Worm (Caenorhabditis elegans) whole organism, late embryonic: Measurements from ENCODE around the gene dhhc-10.

Experiments
- C08G9.2 ChIP-seq: sonication (generic microtip); optimal IDR thresholded peaks from 2 replicates; lab custom pipeline; 2016; ENCODE audit warnings: mild to moderate bottlenecking, missing genetic modification characterization, moderate library complexity, missing compliant biosample characterization
- C38D4.7 ChIP-seq: fragments of 200-800 bp; sonication (Bioruptor generic); optimal IDR thresholded peaks from 2 replicates; lab custom pipeline; 2018; ENCODE audit warnings: mild to moderate bottlenecking, missing genetic modification characterization, moderate library complexity, missing compliant biosample characterization
- F13H6.1 ChIP-seq: sonication (generic microtip); optimal IDR thresholded peaks from 2 replicates; lab custom pipeline; 2016; ENCODE audit warnings: missing genetic modification characterization, missing compliant biosample characterization
- K02D7.2 ChIP-seq: sonication (generic microtip); optimal IDR thresholded peaks from 2 replicates; lab custom pipeline; 2017; ENCODE audit warnings: mild to moderate bottlenecking, missing genetic modification characterization, missing compliant biosample characterization
- K09A11.1 ChIP-seq: sonication (generic microtip); optimal IDR thresholded peaks from 2 replicates; lab custom pipeline; 2017; ENCODE audit warnings: antibody characterized with exemption, mild to moderate bottlenecking, missing genetic modification characterization, missing compliant biosample characterization; ENCODE audit not compliant: insufficient read depth
- ahr-1 ChIP-seq: sonication (generic microtip); optimal IDR thresholded peaks from 2 replicates; lab custom pipeline; 2016; ENCODE audit warnings: missing genetic modification characterization, missing compliant biosample characterization
- ama-1 ChIP-seq: fragments of 150-350 bp; optimal IDR thresholded peaks from 2 replicates; lab custom pipeline; 2014
- ceh-14 ChIP-seq: sonication (generic microtip); optimal IDR thresholded peaks from 2 replicates; lab custom pipeline; 2016; ENCODE audit warnings: missing genotype, missing genetic modification characterization, missing compliant biosample characterization
- ceh-18 ChIP-seq: sonication (generic microtip); optimal IDR thresholded peaks from 2 replicates; lab custom pipeline; 2016; ENCODE audit warnings: missing genetic modification characterization, missing compliant biosample characterization
- ceh-19 ChIP-seq: fragments of 200-800 bp; sonication (Bioruptor generic); optimal IDR thresholded peaks from 2 replicates; lab custom pipeline; 2018; ENCODE audit warnings: mild to moderate bottlenecking, missing genetic modification characterization, missing compliant biosample characterization
- ceh-22 ChIP-seq: sonication (generic microtip); optimal IDR thresholded peaks from 2 replicates; lab custom pipeline; 2017; ENCODE audit warnings: missing biosample characterization, missing genetic modification characterization
- ceh-24 ChIP-seq: sonication (generic microtip); optimal IDR thresholded peaks from 2 replicates; lab custom pipeline; 2016; ENCODE audit warnings: mild to moderate bottlenecking, missing genetic modification characterization, missing compliant biosample characterization
- ceh-30 ChIP-seq: fragments of 150-350 bp; optimal IDR thresholded peaks from 2 replicates; lab custom pipeline; 2014; ENCODE audit warnings: missing biosample characterization, missing genetic modification characterization
- ceh-6 ChIP-seq: fragments of 200-800 bp; sonication (Bioruptor generic); optimal IDR thresholded peaks from 2 replicates; lab custom pipeline; 2018; ENCODE audit warnings: mild to moderate bottlenecking, missing genetic modification characterization, missing compliant biosample characterization
- che-1 ChIP-seq: sonication (generic microtip); optimal IDR thresholded peaks from 2 replicates; lab custom pipeline; 2016; ENCODE audit warnings: mild to moderate bottlenecking, missing genetic modification characterization, missing compliant biosample characterization
- dve-1 ChIP-seq: sonication (generic microtip); optimal IDR thresholded peaks from 2 replicates; lab custom pipeline; 2017; ENCODE audit warnings: antibody characterized with exemption, mild to moderate bottlenecking, missing genetic modification characterization, missing compliant biosample characterization
- elt-4 ChIP-seq: sonication (generic microtip); optimal IDR thresholded peaks from 2 replicates; lab custom pipeline; 2016; ENCODE audit warnings: missing genetic modification characterization, missing compliant biosample characterization
- eyg-1 ChIP-seq: sonication (generic microtip); optimal IDR thresholded peaks from 2 replicates; lab custom pipeline; 2016; ENCODE audit warnings: missing genotype, missing genetic modification characterization, missing compliant biosample characterization
- fax-1 ChIP-seq: sonication (generic microtip); optimal IDR thresholded peaks from 2 replicates; lab custom pipeline; 2016; ENCODE audit warnings: missing genotype, missing genetic modification characterization, missing compliant biosample characterization
- fkh-6 ChIP-seq: sonication (generic microtip); optimal IDR thresholded peaks from 2 replicates; lab custom pipeline; 2016; ENCODE audit warnings: missing genetic modification characterization, missing compliant biosample characterization
- hlh-15 ChIP-seq: sonication (generic microtip); optimal IDR thresholded peaks from 2 replicates; lab custom pipeline; 2016; ENCODE audit warnings: missing genetic modification characterization, missing compliant biosample characterization
- hlh-30 ChIP-seq: sonication (generic microtip); optimal IDR thresholded peaks from 2 replicates; lab custom pipeline; 2017; ENCODE audit warnings: antibody characterized with exemption, missing genetic modification characterization, missing compliant biosample characterization; ENCODE audit not compliant: insufficient read depth
- hlh-6 ChIP-seq: sonication (generic microtip); optimal IDR thresholded peaks from 2 replicates; lab custom pipeline; 2016; ENCODE audit warnings: missing genotype, missing genetic modification characterization, missing compliant biosample characterization
- hlh-8 ChIP-seq: sonication (generic microtip); optimal IDR thresholded peaks from 2 replicates; lab custom pipeline; 2016; ENCODE audit warnings: missing genotype, missing genetic modification characterization, missing compliant biosample characterization
- lim-6 ChIP-seq: sonication (generic microtip); optimal IDR thresholded peaks from 2 replicates; lab custom pipeline; 2016; ENCODE audit warnings: missing genetic modification characterization, missing compliant biosample characterization
- madf-2 ChIP-seq: sonication (generic microtip); optimal IDR thresholded peaks from 2 replicates; lab custom pipeline; 2017; ENCODE audit warnings: missing genetic modification characterization, missing compliant biosample characterization
- mec-3 ChIP-seq: sonication (generic microtip); optimal IDR thresholded peaks from 2 replicates; lab custom pipeline; 2016; ENCODE audit warnings: borderline replicate concordance, missing genetic modification characterization, missing compliant biosample characterization
- nfya-1 ChIP-seq: sonication (generic microtip); optimal IDR thresholded peaks from 2 replicates; lab custom pipeline; 2017; ENCODE audit warnings: missing genetic modification characterization, mild to moderate bottlenecking, missing compliant biosample characterization, antibody characterized with exemption, moderate library complexity
- nhr-11 ChIP-seq: fragments of 150-350 bp; optimal IDR thresholded peaks from 2 replicates; lab custom pipeline; 2014; ENCODE audit warnings: missing biosample characterization, missing genetic modification characterization
- nhr-232 ChIP-seq: sonication (generic microtip); optimal IDR thresholded peaks from 2 replicates; lab custom pipeline; 2016; ENCODE audit warnings: missing genetic modification characterization, missing compliant biosample characterization
- npax-4 ChIP-seq: sonication (generic microtip); optimal IDR thresholded peaks from 2 replicates; lab custom pipeline; 2016; ENCODE audit warnings: missing genetic modification characterization, missing compliant biosample characterization
- pat-9 ChIP-seq: fragments of 200-800 bp; sonication (Bioruptor generic); optimal IDR thresholded peaks from 2 replicates; lab custom pipeline; 2018; ENCODE audit warnings: mild to moderate bottlenecking, missing genetic modification characterization, moderate library complexity, missing compliant biosample characterization
- pax-1 ChIP-seq: fragments of 150-350 bp; optimal IDR thresholded peaks from 2 replicates; lab custom pipeline; 2014; ENCODE audit warnings: missing biosample characterization, missing genetic modification characterization
- pha-2 ChIP-seq: sonication (generic microtip); optimal IDR thresholded peaks from 2 replicates; lab custom pipeline; 2017; ENCODE audit warnings: mild to moderate bottlenecking, missing genetic modification characterization, missing compliant biosample characterization
- pha-4 ChIP-seq: fragments of 150-350 bp; optimal IDR thresholded peaks from 2 replicates; lab custom pipeline; 2018; ENCODE audit warnings: missing biosample characterization, missing genetic modification reagents, missing genetic modification characterization
- pqm-1 ChIP-seq: sonication (generic microtip); optimal IDR thresholded peaks from 2 replicates; lab custom pipeline; 2016; ENCODE audit warnings: missing genetic modification characterization, missing compliant biosample characterization
- pros-1 ChIP-seq: fragments of 150-350 bp; optimal IDR thresholded peaks from 2 replicates; lab custom pipeline; 2014; ENCODE audit warnings: missing biosample characterization, missing genetic modification reagents, missing genetic modification characterization
- ref-2 ChIP-seq: sonication (generic microtip); optimal IDR thresholded peaks from 2 replicates; lab custom pipeline; 2016; ENCODE audit warnings: missing genetic modification characterization, missing compliant biosample characterization
- rnt-1 ChIP-seq: sonication (generic microtip); optimal IDR thresholded peaks from 2 replicates; lab custom pipeline; 2016; ENCODE audit warnings: missing genetic modification characterization, missing compliant biosample characterization
- sox-2 ChIP-seq: fragments of 200-800 bp; sonication (Bioruptor generic); IDR thresholded peaks from 2 replicates; pipeline ENCODE4 v1.3.6; 2022; ENCODE audit warnings: missing genetic modification reagents, missing genetic modification characterization, missing compliant biosample characterization
- sox-4 ChIP-seq: sonication (generic microtip); optimal IDR thresholded peaks from 2 replicates; lab custom pipeline; 2017; ENCODE audit warnings: mild to moderate bottlenecking, missing genetic modification characterization, inconsistent platforms, missing compliant biosample characterization
- syd-9 ChIP-seq: sonication (generic microtip); optimal IDR thresholded peaks from 2 replicates; lab custom pipeline; 2016; ENCODE audit warnings: mild to moderate bottlenecking, missing genetic modification characterization, moderate library complexity, missing compliant biosample characterization
- tbx-7 ChIP-seq: sonication (generic microtip); optimal IDR thresholded peaks from 2 replicates; lab custom pipeline; 2016; ENCODE audit warnings: missing genotype, missing genetic modification characterization, missing compliant biosample characterization
- ttx-3 ChIP-seq: sonication (generic microtip); optimal IDR thresholded peaks from 2 replicates; lab custom pipeline; 2016; ENCODE audit warnings: missing genetic modification reagents, missing genetic modification characterization, missing compliant biosample characterization
- unc-3 ChIP-seq, 2 experiments: fragments of 200-800 bp in 1 of 2; sonication (Bioruptor generic) in 1 of 2; sonication (generic microtip) in 1 of 2; conservative IDR thresholded peaks in 1 of 2; optimal IDR thresholded peaks in 1 of 2; 2 replicates each; pipeline versions ENCODE4 v1.3.6 to Lab custom; 2016 to 2022; ENCODE audit warnings: missing compliant biosample characterization in 2 of 2, missing genetic modification characterization in 2 of 2, missing genetic modification reagents in 1 of 2
- unc-42 ChIP-seq: sonication (generic microtip); optimal IDR thresholded peaks from 2 replicates; lab custom pipeline; 2016; ENCODE audit warnings: missing genotype, missing genetic modification characterization, missing compliant biosample characterization
- unc-86 ChIP-seq: sonication (generic microtip); optimal IDR thresholded peaks from 2 replicates; lab custom pipeline; 2016; ENCODE audit warnings: missing genetic modification characterization, missing compliant biosample characterization

dhhc-10 gene

ce11 chrX:4704877-4705276 lies 2.1 kb upstream of the dhhc-10 start, which contains the start of gene aqp-8:
TSS of gene aqp-8 (minus strand) at chrX:4704977.
- TF ChIP-seq hlh-30 (no peak), unc-42 (tag; lab: Kevin White, UChicago) (no peak), syd-9 (tag; lab: Kevin White, UChicago) (no peak)

- no peak for TF ChIP-seq F13H6.1 (tag; lab: Kevin White, UChicago)
- no peak for TF ChIP-seq hlh-30
- TF ChIP-seq hlh-8 (tag; lab: Kevin White, UChicago), result no peak
- TF ChIP-seq fkh-6 (tag; lab: Kevin White, UChicago), result no peak
- TF ChIP-seq K02D7.2 (tag; lab: Kevin White, UChicago), result no peak
- no peak for TF ChIP-seq tbx-7 (tag; lab: Kevin White, UChicago)
- no peak for TF ChIP-seq ceh-6 (GFP tag; lab: Kevin White, UChicago)
- TF ChIP-seq ref-2 (tag; lab: Kevin White, UChicago), result no peak
- TF ChIP-seq che-1, result no peak
- no peak for TF ChIP-seq unc-86 (tag; lab: Kevin White, UChicago)
- no peak for TF ChIP-seq eyg-1
- no peak for TF ChIP-seq nfya-1 (tag; lab: Kevin White, UChicago)
- no peak for TF ChIP-seq K09A11.1 (tag; lab: Kevin White, UChicago)
- no peak for TF ChIP-seq ceh-14 (tag; lab: Kevin White, UChicago)
Observed at ce11 chrX:4705666-4706065, 1.3 kb upstream of the dhhc-10 start.

- TF ChIP-seq eyg-1 (peak; percentile 35), nhr-11 (tag; lab: Kevin White, UChicago) (no peak), ref-2 (tag; lab: Kevin White, UChicago) (peak; percentile 87), sox-4 (tag; lab: Kevin White, UChicago) (no peak), mec-3 (tag; lab: Kevin White, UChicago) (no peak), ama-1 (lab: Kevin White, UChicago) (no peak), ttx-3 (tag; lab: Kevin White, UChicago) (no peak), unc-86 (tag; lab: Kevin White, UChicago) (no peak), ceh-30 (tag; lab: Kevin White, UChicago) (no peak), elt-4 (tag; lab: Kevin White, UChicago) (no peak), ceh-18 (peak; percentile 85), C08G9.2 (tag; lab: Kevin White, UChicago) (peak; percentile 26), pha-4 (tag; lab: Kevin White, UChicago) (no peak), C38D4.7 (GFP tag; lab: Kevin White, UChicago) (no peak), pha-2 (no peak), hlh-15 (tag; lab: Kevin White, UChicago) (no peak), ceh-22 (tag; lab: Kevin White, UChicago) (peak; percentile 21), hlh-6 (tag; lab: Kevin White, UChicago) (no peak), ceh-24 (tag; lab: Kevin White, UChicago) (no peak), ceh-6 (GFP tag; lab: Kevin White, UChicago) (no peak), lim-6 (tag; lab: Kevin White, UChicago) (peak; percentile 6), fkh-6 (tag; lab: Kevin White, UChicago) (peak; percentile 23), npax-4 (tag; lab: Kevin White, UChicago) (no peak), nhr-232 (tag; lab: Kevin White, UChicago) (no peak), sox-2 (GFP tag; lab: Robert Waterston, UW) (no peak), F13H6.1 (tag; lab: Kevin White, UChicago) (peak; percentile 64), K09A11.1 (tag; lab: Kevin White, UChicago) (peak; percentile 16), rnt-1 (peak; percentile 73), madf-2 (tag; lab: Kevin White, UChicago) (peak; percentile 45), ceh-19 (GFP tag; lab: Kevin White, UChicago) (peak; percentile 54), dve-1 (tag; lab: Kevin White, UChicago) (peak; percentile 38), unc-3 (GFP tag; conservative IDR thresholded peaks at IDR 0.05; lab: Robert Waterston, UW) (no peak), unc-3 (tag; optimal IDR thresholded peaks at IDR 0.05; lab: Kevin White, UChicago) (peak; percentile 45), fax-1 (tag; lab: Kevin White, UChicago) (no peak), ahr-1 (tag; lab: Kevin White, UChicago) (no peak), tbx-7 (tag; lab: Kevin White, UChicago) (no peak), pqm-1 (peak; percentile 68), pax-1 (tag; lab: Kevin White, UChicago) (no peak), che-1 (no peak), pat-9 (no peak), pros-1 (tag; lab: Kevin White, UChicago) (no peak)
Observed at ce11 chrX:4711698-4712329, 4.8 kb downstream of the dhhc-10 start, which contains the start of the genes dnj-14 and glit-1. TSS of gene dnj-14 (minus strand) at chrX:4711748. TSS of gene glit-1 (plus strand) at chrX:4712279.
